Worm (Caenorhabditis elegans): ENCODE measurements around the gene dml-1.

The dml-1 gene

DNA sequence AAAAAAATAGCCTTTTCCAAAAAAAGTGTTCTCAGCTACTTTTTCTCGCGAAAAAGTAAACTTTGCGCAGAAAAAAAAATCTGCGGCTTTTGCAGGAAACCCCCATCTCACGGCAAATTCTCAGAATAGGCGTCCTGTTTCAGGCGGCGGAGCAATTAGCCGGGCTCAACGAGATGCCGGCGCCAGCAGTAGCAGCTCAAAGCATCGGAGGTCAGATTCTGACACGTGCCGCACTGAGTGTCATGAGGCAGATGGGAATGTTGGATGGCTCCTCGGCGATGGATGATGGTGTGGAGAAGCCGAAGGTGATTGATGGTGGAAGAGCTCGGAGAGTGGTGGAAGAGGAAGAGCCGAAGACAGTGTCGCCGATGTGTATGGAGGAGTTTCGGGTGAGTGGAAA, 490 bp downstream of the dml-1 start:
- TF ChIP-seq che-1 (tag; optimal IDR thresholded peaks at IDR 0.05) = no peak
- TF ChIP-seq lin-11 (tag; optimal IDR thresholded peaks at IDR 0.05) = no peak
- no peak for TF ChIP-seq ceh-30 (tag; optimal IDR thresholded peaks at IDR 0.05)
- no peak for TF ChIP-seq ceh-14 (tag; optimal IDR thresholded peaks at IDR 0.05)
- TF ChIP-seq ttx-3 (tag; optimal IDR thresholded peaks at IDR 0.05) = no peak
- no peak for TF ChIP-seq pha-4 (tag; optimal IDR thresholded peaks at IDR 0.05)
- TF ChIP-seq mec-3 (tag; optimal IDR thresholded peaks at IDR 0.05; ENCODE audit: borderline replicate concordance) = peak; percentile 13
- no peak for TF ChIP-seq sox-4 (tag; optimal IDR thresholded peaks at IDR 0.05)

DNA sequence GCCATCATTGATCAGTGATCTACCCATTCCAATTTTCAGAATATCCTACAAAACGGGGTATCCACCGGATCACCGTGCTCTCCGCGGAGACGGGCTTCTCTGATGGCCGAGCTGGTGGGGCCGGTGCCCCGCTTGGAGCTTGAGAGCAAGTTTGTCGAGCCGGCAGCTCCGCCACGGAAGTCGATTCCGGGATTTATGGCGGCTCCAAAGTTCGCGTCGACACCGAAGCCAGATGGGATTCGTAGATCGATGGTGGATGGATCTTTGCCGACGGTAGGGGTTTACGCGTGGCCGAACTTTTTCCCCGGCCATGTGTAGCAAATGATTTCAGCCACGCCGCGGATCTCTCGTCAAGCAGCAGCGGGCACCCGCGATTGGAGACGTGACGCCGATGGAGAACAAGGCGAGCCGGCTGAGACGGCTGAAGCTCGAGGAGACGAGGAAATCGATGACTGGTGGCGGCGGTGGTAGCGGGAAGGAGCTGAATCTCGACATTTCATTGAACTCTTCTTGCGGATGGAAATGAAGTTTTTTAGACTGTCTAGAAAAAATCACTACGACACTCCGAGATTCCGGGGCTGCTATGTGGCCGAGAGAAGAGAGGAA, 1.8 kb downstream of the dml-1 start:
- TF ChIP-seq unc-3 (GFP tag; conservative IDR thresholded peaks at IDR 0.05) (no peak), unc-3 (tag; optimal IDR thresholded peaks at IDR 0.05) (no peak), pros-1 (tag; optimal IDR thresholded peaks at IDR 0.05) (no peak), C08G9.2 (tag; optimal IDR thresholded peaks at IDR 0.05) (no peak), T23F11.4 (GFP tag; optimal IDR thresholded peaks at IDR 0.05) (no peak), zip-5 (tag; optimal IDR thresholded peaks at IDR 0.05) (no peak), nfya-1 (tag; optimal IDR thresholded peaks at IDR 0.05) (no peak), Y22D7AL.16 (tag; optimal IDR thresholded peaks at IDR 0.05) (no peak), pqm-1 (tag; optimal IDR thresholded peaks at IDR 0.05) (no peak), ref-2 (tag; optimal IDR thresholded peaks at IDR 0.05) (peak; percentile 7)

DNA sequence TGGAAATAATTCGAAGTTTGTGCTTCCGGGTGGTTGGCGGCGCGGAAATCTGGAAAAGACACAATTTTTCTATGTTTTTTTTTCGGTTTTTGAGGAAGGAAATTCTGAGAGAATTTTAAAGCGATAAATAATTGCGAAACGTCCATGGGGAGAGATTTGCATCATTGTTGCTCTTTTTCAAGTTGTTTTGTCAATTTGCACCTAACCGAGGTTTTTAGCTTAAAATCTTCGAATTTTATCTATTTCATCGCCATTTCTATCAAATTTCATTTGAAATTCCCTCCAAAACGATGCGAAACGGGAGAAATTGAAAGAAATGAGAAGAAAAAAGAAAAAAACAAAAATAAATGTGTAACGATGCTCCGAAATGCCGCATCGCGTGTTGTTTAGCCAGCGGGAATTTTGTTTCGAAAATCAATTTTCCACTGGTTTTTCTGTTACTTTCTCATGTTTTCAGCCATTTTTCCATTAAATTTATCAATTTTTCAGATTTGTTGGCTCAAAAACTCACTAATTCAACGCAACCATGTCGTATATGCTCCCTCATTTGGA, 3.7 kb downstream of the dml-1 start, which contains the start of the genes nprt-1 and dib-1:
Gene nprt-1 (minus strand): TSS at position 51 of the 552 bp plus-strand sequence.
Gene dib-1 (plus strand): TSS at position 482 of the 552 bp plus-strand sequence.
- TF ChIP-seq lim-6 (tag; optimal IDR thresholded peaks at IDR 0.05) = no peak
- TF ChIP-seq hlh-8 (tag; optimal IDR thresholded peaks at IDR 0.05) = no peak
- TF ChIP-seq ets-4 (tag; optimal IDR thresholded peaks at IDR 0.05) = no peak
- no peak for TF ChIP-seq gmeb-2 (tag; optimal IDR thresholded peaks at IDR 0.05)
- TF ChIP-seq unc-86 (tag; optimal IDR thresholded peaks at IDR 0.05) = no peak
- TF ChIP-seq dmd-4 (tag; optimal IDR thresholded peaks at IDR 0.05; ENCODE audit: borderline replicate concordance) = no peak
- no peak for TF ChIP-seq pax-1 (tag; optimal IDR thresholded peaks at IDR 0.05)
- no peak for TF ChIP-seq npax-4 (tag; optimal IDR thresholded peaks at IDR 0.05)
- no peak for TF ChIP-seq ceh-30 (tag; optimal IDR thresholded peaks at IDR 0.05)
- TF ChIP-seq ceh-31 (tag; optimal IDR thresholded peaks at IDR 0.05) = no peak
- no peak for TF ChIP-seq ceh-45 (GFP tag; IDR thresholded peaks at IDR 0.05)
- TF ChIP-seq pha-4 (tag; optimal IDR thresholded peaks at IDR 0.05) = no peak
- TF ChIP-seq lin-11 (tag; optimal IDR thresholded peaks at IDR 0.05) = no peak
- TF ChIP-seq ceh-48 (tag; optimal IDR thresholded peaks at IDR 0.05) = peak; percentile 11
- no peak for TF ChIP-seq ceh-6 (GFP tag; optimal IDR thresholded peaks at IDR 0.05)
- no peak for TF ChIP-seq ahr-1 (tag; optimal IDR thresholded peaks at IDR 0.05)
- TF ChIP-seq unc-42 (tag; optimal IDR thresholded peaks at IDR 0.05) = peak; percentile 31
- no peak for TF ChIP-seq mec-3 (tag; optimal IDR thresholded peaks at IDR 0.05; ENCODE audit: borderline replicate concordance)
- peak; percentile 52 for TF ChIP-seq nfya-1 (tag; optimal IDR thresholded peaks at IDR 0.05)
- TF ChIP-seq tbx-7 (tag; optimal IDR thresholded peaks at IDR 0.05) = no peak
- TF ChIP-seq eyg-1 (tag; optimal IDR thresholded peaks at IDR 0.05) = no peak
- no peak for TF ChIP-seq pat-9 (tag; optimal IDR thresholded peaks at IDR 0.05)
- TF ChIP-seq K02D7.2 (tag; optimal IDR thresholded peaks at IDR 0.05) = no peak
- no peak for TF ChIP-seq hlh-6 (tag; optimal IDR thresholded peaks at IDR 0.05)
- no peak for TF ChIP-seq hlh-15 (tag; optimal IDR thresholded peaks at IDR 0.05)
- TF ChIP-seq pqm-1 (tag; optimal IDR thresholded peaks at IDR 0.05) = no peak
